Worm (Caenorhabditis elegans) whole organism, L4 larva: ENCODE results near the gene C04A2.15.
A peak's percentile ranks its signal among the peaks of the same experiment; 100 is the strongest.

Experiments used
- D1046.2 ChIP-seq: fragments of 200-800 bp; sonication (Bioruptor generic); IDR thresholded peaks from 2 replicates; pipeline ENCODE4 v1.3.6; 2022; ENCODE audit warnings: missing genetic modification characterization, missing compliant biosample characterization
- F37D6.2 ChIP-seq: sonication (generic microtip); optimal IDR thresholded peaks from 2 replicates; lab custom pipeline; 2016; ENCODE audit warnings: mild to moderate bottlenecking, missing genetic modification characterization, missing compliant biosample characterization
- F49E8.2 ChIP-seq: sonication (generic microtip); optimal IDR thresholded peaks from 2 replicates; lab custom pipeline; 2016; ENCODE audit warnings: missing compliant biosample characterization, mild to moderate bottlenecking, missing genetic modification characterization, borderline replicate concordance
- T20F7.1 ChIP-seq: fragments of 200-800 bp; sonication (Bioruptor generic); optimal IDR thresholded peaks from 2 replicates; lab custom pipeline; 2018; ENCODE audit warnings: mild to moderate bottlenecking, missing genetic modification characterization, missing compliant biosample characterization
- T26A8.4 ChIP-seq: fragments of 200-800 bp; sonication (Bioruptor generic); IDR thresholded peaks from 2 replicates; pipeline ENCODE4 v1.3.6; 2022; ENCODE audit warnings: missing genetic modification characterization, missing compliant biosample characterization
- Y105C5A.15 ChIP-seq: fragments of 200-800 bp; sonication (Bioruptor generic); IDR thresholded peaks from 2 replicates; pipeline ENCODE4 v1.3.6; 2022; ENCODE audit warnings: missing genetic modification characterization, missing compliant biosample characterization
- Y5F2A.4 ChIP-seq: fragments of 200-800 bp; sonication (Bioruptor generic); optimal IDR thresholded peaks from 2 replicates; lab custom pipeline; 2018; ENCODE audit warnings: mild to moderate bottlenecking, missing genetic modification characterization, missing compliant biosample characterization
- ZK337.2 ChIP-seq: fragments of 200-800 bp; sonication (Bioruptor generic); IDR thresholded peaks from 2 replicates; pipeline ENCODE4 v1.3.6; 2022; ENCODE audit warnings: missing genetic modification reagents, missing genetic modification characterization, missing compliant biosample characterization
- aly-2 ChIP-seq: sonication (generic microtip); optimal IDR thresholded peaks from 2 replicates; lab custom pipeline; 2018; ENCODE audit warnings: missing biosample characterization, missing genetic modification characterization
- arid-1 ChIP-seq: fragments of 200-800 bp; sonication (Bioruptor generic); conservative IDR thresholded peaks from 2 replicates; pipeline ENCODE4 v1.3.6; 2022; ENCODE audit warnings: missing genetic modification reagents, missing genetic modification characterization, missing compliant biosample characterization
- attf-4 ChIP-seq: sonication (generic microtip); optimal IDR thresholded peaks from 3 replicates; lab custom pipeline; 2017; ENCODE audit warnings: missing biosample characterization, missing genetic modification characterization
- ceh-28 ChIP-seq: fragments of 150-350 bp; optimal IDR thresholded peaks from 2 replicates; lab custom pipeline; 2014; ENCODE audit warnings: missing biosample characterization, missing genetic modification reagents, missing genetic modification characterization
- ceh-32 ChIP-seq: sonication (generic microtip); optimal IDR thresholded peaks from 2 replicates; lab custom pipeline; 2016; ENCODE audit warnings: mild to moderate bottlenecking, missing genetic modification characterization, missing compliant biosample characterization; ENCODE audit not compliant: poor library complexity
- ceh-82 ChIP-seq: sonication (generic microtip); optimal IDR thresholded peaks from 2 replicates; lab custom pipeline; 2017; ENCODE audit warnings: missing biosample characterization, missing genetic modification characterization
- ces-1 ChIP-seq: fragments of 150-350 bp; sonication (generic microtip); optimal IDR thresholded peaks from 4 replicates; lab custom pipeline; 2014; ENCODE audit warnings: missing biosample characterization, missing genetic modification reagents, missing genetic modification characterization
- daf-12 ChIP-seq: fragments of 150-350 bp; optimal IDR thresholded peaks from 2 replicates; lab custom pipeline; 2014; ENCODE audit warnings: missing biosample characterization, missing genetic modification reagents, missing genetic modification characterization
- daf-19 ChIP-seq: fragments of 200-800 bp; sonication (Bioruptor generic); conservative IDR thresholded peaks from 2 replicates; pipeline ENCODE4 v1.3.6; 2022; ENCODE audit warnings: missing genetic modification characterization, missing compliant biosample characterization
- dmd-6 ChIP-seq: fragments of 200-800 bp; sonication (Bioruptor generic); IDR thresholded peaks from 2 replicates; pipeline ENCODE4 v1.3.6; 2022; ENCODE audit warnings: missing genetic modification reagents, missing genetic modification characterization, missing compliant biosample characterization
- dmd-9 ChIP-seq: fragments of 200-800 bp; sonication (Bioruptor generic); IDR thresholded peaks from 2 replicates; pipeline ENCODE4 v1.3.6; 2022; ENCODE audit warnings: missing genetic modification reagents, missing genetic modification characterization, missing compliant biosample characterization
- dve-1 ChIP-seq: sonication (generic microtip); optimal IDR thresholded peaks from 2 replicates; lab custom pipeline; 2017; ENCODE audit warnings: antibody characterized with exemption, mild to moderate bottlenecking, missing genetic modification characterization, missing compliant biosample characterization; ENCODE audit not compliant: insufficient read depth
- egl-43 ChIP-seq: fragments of 200-800 bp; sonication (Bioruptor generic); IDR thresholded peaks from 2 replicates; pipeline ENCODE4 v1.3.6; 2022; ENCODE audit warnings: missing genetic modification reagents, missing genetic modification characterization, missing compliant biosample characterization
- fkh-10 ChIP-seq: fragments of 150-350 bp; optimal IDR thresholded peaks from 2 replicates; lab custom pipeline; 2014; ENCODE audit warnings: missing biosample characterization, missing genetic modification reagents, missing genetic modification characterization
- hlh-11 ChIP-seq: fragments of 200-800 bp; sonication (Bioruptor generic); optimal IDR thresholded peaks from 2 replicates; lab custom pipeline; 2018; ENCODE audit warnings: mild to moderate bottlenecking, missing genetic modification characterization, missing compliant biosample characterization
- hlh-30 ChIP-seq: sonication (generic microtip); optimal IDR thresholded peaks from 2 replicates; lab custom pipeline; 2017; ENCODE audit warnings: antibody characterized with exemption, mild to moderate bottlenecking, missing genetic modification characterization, missing compliant biosample characterization; ENCODE audit not compliant: insufficient read depth
- hmg-1.1 ChIP-seq: fragments of 200-800 bp; sonication (Bioruptor generic); IDR thresholded peaks from 2 replicates; pipeline ENCODE4 v1.3.6; 2022; ENCODE audit warnings: missing genetic modification reagents, missing genetic modification characterization, missing compliant biosample characterization
- jun-1 ChIP-seq: fragments of 150-350 bp; optimal IDR thresholded peaks from 2 replicates; lab custom pipeline; 2014; ENCODE audit warnings: missing biosample characterization, missing genetic modification reagents, missing genetic modification characterization
- lim-7 ChIP-seq: fragments of 200-800 bp; sonication (Bioruptor generic); IDR thresholded peaks from 2 replicates; pipeline ENCODE4 v1.3.6; 2022; ENCODE audit warnings: missing genetic modification characterization, missing compliant biosample characterization
- lin-13 ChIP-seq: fragments of 150-350 bp; optimal IDR thresholded peaks from 2 replicates; lab custom pipeline; 2014; ENCODE audit warnings: missing biosample characterization, missing genetic modification reagents, missing genetic modification characterization
- lin-29 ChIP-seq: fragments of 200-800 bp; sonication (Bioruptor generic); IDR thresholded peaks from 2 replicates; pipeline ENCODE4 v1.3.6; 2022; ENCODE audit warnings: missing genetic modification reagents, missing genetic modification characterization, missing compliant biosample characterization
- lin-38 ChIP-seq: fragments of 200-800 bp; sonication (Bioruptor generic); IDR thresholded peaks from 2 replicates; pipeline ENCODE4 v1.3.6; 2022; ENCODE audit warnings: missing genetic modification reagents, missing genetic modification characterization, missing compliant biosample characterization
- lir-3 ChIP-seq: sonication (generic microtip); optimal IDR thresholded peaks from 2 replicates; lab custom pipeline; 2016; ENCODE audit warnings: mild to moderate bottlenecking, missing genetic modification characterization, missing compliant biosample characterization
- madf-5 ChIP-seq, 2 experiments: fragments of 200-800 bp; sonication (Bioruptor generic); IDR thresholded peaks; 2 replicates each; pipeline ENCODE4 v1.3.6; 2022; ENCODE audit warnings: missing compliant biosample characterization in 2 of 2, missing genetic modification characterization in 2 of 2
- madf-9 ChIP-seq: fragments of 200-800 bp; sonication (Bioruptor generic); conservative IDR thresholded peaks from 2 replicates; pipeline ENCODE4 v1.3.6; 2022; ENCODE audit warnings: missing genetic modification reagents, missing genetic modification characterization, missing compliant biosample characterization
- mes-2 ChIP-seq: sonication (generic microtip); optimal IDR thresholded peaks from 2 replicates; lab custom pipeline; 2016; ENCODE audit warnings: missing genotype, mild to moderate bottlenecking, missing genetic modification characterization, missing compliant biosample characterization; ENCODE audit not compliant: poor library complexity, severe bottlenecking
- mxl-3 ChIP-seq: fragments of 200-800 bp; sonication (Bioruptor generic); optimal IDR thresholded peaks from 2 replicates; lab custom pipeline; 2018; ENCODE audit warnings: mild to moderate bottlenecking, missing genetic modification characterization, missing compliant biosample characterization
- nhr-11 ChIP-seq: fragments of 150-350 bp; optimal IDR thresholded peaks from 2 replicates; lab custom pipeline; 2014; ENCODE audit warnings: missing biosample characterization, missing genetic modification characterization
- nhr-25 ChIP-seq: sonication (generic microtip); optimal IDR thresholded peaks from 2 replicates; lab custom pipeline; 2017; ENCODE audit warnings: missing genetic modification characterization, mild to moderate bottlenecking, missing compliant biosample characterization, antibody characterized with exemption, moderate library complexity, borderline replicate concordance; ENCODE audit not compliant: insufficient read depth
- php-3 ChIP-seq: fragments of 200-800 bp; sonication (Bioruptor generic); IDR thresholded peaks from 2 replicates; pipeline ENCODE4 v1.3.6; 2022; ENCODE audit warnings: missing genetic modification reagents, missing genetic modification characterization, missing compliant biosample characterization
- rbr-2 ChIP-seq: sonication (generic microtip); optimal IDR thresholded peaks from 2 replicates; lab custom pipeline; 2016; ENCODE audit warnings: missing genotype, missing genetic modification characterization, missing compliant biosample characterization
- sdz-12 ChIP-seq: fragments of 200-800 bp; sonication (Bioruptor generic); optimal IDR thresholded peaks from 2 replicates; lab custom pipeline; 2018; ENCODE audit warnings: mild to moderate bottlenecking, missing genetic modification characterization, missing compliant biosample characterization
- set-16 ChIP-seq: fragments of 200-800 bp; sonication (Bioruptor generic); IDR thresholded peaks from 2 replicates; pipeline ENCODE4 v1.3.6; 2022; ENCODE audit warnings: missing genetic modification reagents, missing genetic modification characterization, missing compliant biosample characterization
- skn-1 ChIP-seq: fragments of 150-350 bp; optimal IDR thresholded peaks from 2 replicates; lab custom pipeline; 2014; ENCODE audit warnings: missing biosample characterization, missing genetic modification characterization
- spr-1 ChIP-seq: sonication (generic microtip); optimal IDR thresholded peaks from 2 replicates; lab custom pipeline; 2016; ENCODE audit warnings: mild to moderate bottlenecking, missing genetic modification characterization, missing compliant biosample characterization
- tra-1 ChIP-seq: fragments of 200-800 bp; sonication (Bioruptor generic); IDR thresholded peaks from 2 replicates; pipeline ENCODE4 v1.3.6; 2022; ENCODE audit warnings: missing genetic modification reagents, missing genetic modification characterization, missing compliant biosample characterization
- unc-130 ChIP-seq: sonication (generic microtip); optimal IDR thresholded peaks from 2 replicates; lab custom pipeline; 2016; ENCODE audit warnings: missing genetic modification reagents, missing genetic modification characterization, missing compliant biosample characterization
- unc-39 ChIP-seq: sonication (generic microtip); optimal IDR thresholded peaks from 2 replicates; lab custom pipeline; 2017; ENCODE audit warnings: missing biosample characterization, missing genetic modification characterization
- zfp-2 ChIP-seq: sonication (generic microtip); optimal IDR thresholded peaks from 2 replicates; lab custom pipeline; 2016; ENCODE audit warnings: mild to moderate bottlenecking, missing genetic modification characterization, missing compliant biosample characterization
- zip-11 ChIP-seq: fragments of 200-800 bp; sonication (Bioruptor generic); IDR thresholded peaks from 2 replicates; pipeline ENCODE4 v1.3.6; 2022; ENCODE audit warnings: missing genetic modification characterization, missing compliant biosample characterization
- ztf-11 ChIP-seq: fragments of 150-350 bp; optimal IDR thresholded peaks from 2 replicates; lab custom pipeline; 2014; ENCODE audit warnings: missing biosample characterization, missing genetic modification characterization

C04A2.15 gene

ce11 chrII:6849308-6849707 lies 2.7 kb upstream of the C04A2.15 start (continued):
- TF ChIP-seq F37D6.2 (tag; lab: Kevin White, UChicago) (no peak), nhr-11 (peak; percentile 76), set-16 (GFP tag; lab: Robert Waterston, UW) (no peak), T26A8.4 (GFP tag; lab: Robert Waterston, UW) (0 out of 2 replicates have a peak, but pooled peaks have one; percentile 20), F49E8.2 (no peak), jun-1 (tag; lab: Kevin White, UChicago) (no peak), dmd-9 (GFP tag; lab: Robert Waterston, UW) (no peak), daf-19 (GFP tag; lab: Robert Waterston, UW) (no peak), egl-43 (GFP tag; lab: Robert Waterston, UW) (no peak), nhr-25 (tag; lab: Kevin White, UChicago) (peak; percentile 61), zip-11 (no peak), unc-39 (tag; lab: Kevin White, UChicago) (no peak), D1046.2 (GFP tag; lab: Robert Waterston, UW) (no peak), tra-1 (GFP tag; lab: Robert Waterston, UW) (0 out of 2 replicates have a peak, but pooled peaks have one; percentile 36), lin-13 (no peak), arid-1 (GFP tag; lab: Robert Waterston, UW) (no peak)

ce11 chrII:6853059-6853466 lies 1.0 kb downstream of the C04A2.15 start:
- TF ChIP-seq ztf-11 (tag; lab: Kevin White, UChicago), result no peak
- peak; percentile 60; the same call in 1 of the 2 replicates for TF ChIP-seq D1046.2 (GFP tag; lab: Robert Waterston, UW)
- TF ChIP-seq zfp-2, result no peak
- TF ChIP-seq fkh-10 (GFP tag; lab: Kevin White, UChicago), result peak; percentile 17
- TF ChIP-seq Y105C5A.15 (GFP tag; lab: Robert Waterston, UW), result peak; percentile 73
- no peak for TF ChIP-seq daf-12 (tag; lab: Kevin White, UChicago)
- TF ChIP-seq lin-38 (GFP tag; lab: Robert Waterston, UW), result peak; percentile 68
- no peak for TF ChIP-seq skn-1 (tag; lab: Kevin White, UChicago)
- TF ChIP-seq hmg-1.1 (GFP tag; lab: Robert Waterston, UW), result peak; percentile 89
- no peak for TF ChIP-seq unc-39 (tag; lab: Kevin White, UChicago)
- TF ChIP-seq lin-29, result peak; percentile 59; the same call in 1 of the 2 replicates
- peak; percentile 71 for TF ChIP-seq hlh-11 (tag; lab: Kevin White, UChicago)
- peak; percentile 78 for TF ChIP-seq mes-2 (tag; lab: Kevin White, UChicago)
- TF ChIP-seq madf-9, result peak; percentile 70
- TF ChIP-seq lir-3 (tag; lab: Kevin White, UChicago), result peak; percentile 11
- TF ChIP-seq rbr-2, result peak; percentile 80
- no peak for TF ChIP-seq ceh-82 (tag; lab: Kevin White, UChicago)
- peak; percentile 34 for TF ChIP-seq hlh-30 (tag; lab: Kevin White, UChicago)
- TF ChIP-seq sdz-12, result peak; percentile 83
- no peak for TF ChIP-seq ceh-28 (tag; lab: Kevin White, UChicago)
- peak; percentile 66; the same call in 1 of the 2 replicates for TF ChIP-seq ZK337.2 (GFP tag; lab: Robert Waterston, UW)
- peak; percentile 77 for TF ChIP-seq dmd-6 (GFP tag; lab: Robert Waterston, UW)
- TF ChIP-seq dve-1, result peak; percentile 59
- peak; percentile 18 to 74; a peak in 1 of 4 replicates for TF ChIP-seq madf-5 (GFP tag; IDR thresholded peaks at IDR 0.05; lab: Robert Waterston, UW)
- peak; percentile 14 for TF ChIP-seq Y5F2A.4 (GFP tag; lab: Kevin White, UChicago)
- TF ChIP-seq T20F7.1 (GFP tag; lab: Kevin White, UChicago), result no peak
- peak; percentile 60 for TF ChIP-seq php-3 (GFP tag; lab: Robert Waterston, UW)
- peak; percentile 62; the same call in 1 of the 2 replicates for TF ChIP-seq tra-1 (GFP tag; lab: Robert Waterston, UW)
- TF ChIP-seq attf-4, result no peak
- TF ChIP-seq spr-1, result peak; percentile 62
- no peak for TF ChIP-seq aly-2 (tag; lab: Kevin White, UChicago)
- no peak for TF ChIP-seq ceh-32 (tag; lab: Kevin White, UChicago)
- TF ChIP-seq mxl-3 (GFP tag; lab: Kevin White, UChicago), result peak; percentile 64
- TF ChIP-seq jun-1 (tag; lab: Kevin White, UChicago), result peak; percentile 16
- TF ChIP-seq unc-130 (GFP tag; lab: Kevin White, UChicago), result peak; percentile 43
- TF ChIP-seq lim-7 (GFP tag; lab: Robert Waterston, UW), result peak; percentile 85
- no peak for TF ChIP-seq ces-1
